Worm (Caenorhabditis elegans): ENCODE results near the gene C30H6.9.

- no peak for TF ChIP-seq hnd-1 (tag; optimal IDR thresholded peaks at IDR 0.05)
- no peak for TF ChIP-seq hmg-4 (GFP tag; optimal IDR thresholded peaks at IDR 0.05)
- TF ChIP-seq F13C5.2 (tag; optimal IDR thresholded peaks at IDR 0.05), result no peak
- no peak for TF ChIP-seq hmbx-1 (tag; optimal IDR thresholded peaks at IDR 0.05)
- no peak for TF ChIP-seq pes-1 (GFP tag; IDR thresholded peaks at IDR 0.05)
- TF ChIP-seq ceh-13 (GFP tag; optimal IDR thresholded peaks at IDR 0.05), result no peak
- TF ChIP-seq aly-1 (tag; optimal IDR thresholded peaks at IDR 0.05), result no peak
- no peak for TF ChIP-seq tbx-11 (GFP tag; IDR thresholded peaks at IDR 0.05)
- TF ChIP-seq B0310.2 (tag; optimal IDR thresholded peaks at IDR 0.05), result no peak
Measured at ce11 chrIV:17407491-17407890, 27.5 kb upstream of the C30H6.9 start, which contains the start of gene T02D1.9.

Measured in whole organism, early embryonic.